Fruit fly (Drosophila melanogaster) whole organism, embryonic: Measurements from ENCODE around the gene CG13454.

Experiments
- Aef1 ChIP-seq: fragments of 200-800 bp; sonication (Bioruptor generic); IDR thresholded peaks from 3 replicates; pipeline ENCODE4 v1.3.6; 2022; ENCODE audit warnings: missing biosample characterization, missing genetic modification characterization
- Atf3 ChIP-seq: fragments of 200-800 bp; sonication (Bioruptor generic); optimal IDR thresholded peaks from 3 replicates; lab custom pipeline; 2016; ENCODE audit warnings: missing biosample characterization, missing genetic modification characterization
- CG1024 ChIP-seq: fragments of 200-800 bp; sonication (Bioruptor generic); IDR thresholded peaks from 2 replicates; pipeline ENCODE4 v1.3.6; 2022; ENCODE audit warnings: missing biosample characterization, missing genetic modification characterization
- CG10431 ChIP-seq: fragments of 200-800 bp; sonication (Bioruptor generic); optimal IDR thresholded peaks from 3 replicates; lab custom pipeline; 2018; ENCODE audit warnings: missing biosample characterization, mild to moderate bottlenecking, missing genetic modification characterization
- CG10654 ChIP-seq: fragments of 200-800 bp; sonication (Bioruptor generic); optimal IDR thresholded peaks from 2 replicates; lab custom pipeline; 2016; ENCODE audit warnings: missing biosample characterization, missing genetic modification characterization
- CG11247 ChIP-seq: fragments of 200-800 bp; sonication (Bioruptor generic); IDR thresholded peaks from 2 replicates; pipeline ENCODE4 v1.3.6; 2022; ENCODE audit warnings: missing biosample characterization, missing genetic modification characterization
- CG12391 ChIP-seq: fragments of 200-800 bp; sonication (Bioruptor generic); optimal IDR thresholded peaks from 3 replicates; lab custom pipeline; 2018; ENCODE audit warnings: missing biosample characterization, mild to moderate bottlenecking, missing genetic modification characterization, moderate library complexity
- CG16863 ChIP-seq: fragments of 200-800 bp; sonication (Bioruptor generic); optimal IDR thresholded peaks from 3 replicates; lab custom pipeline; 2016; ENCODE audit warnings: missing biosample characterization, missing genetic modification characterization
- CG17385 ChIP-seq: fragments of 200-800 bp; sonication (Bioruptor generic); optimal IDR thresholded peaks from 3 replicates; lab custom pipeline; 2018; ENCODE audit warnings: missing biosample characterization, mild to moderate bottlenecking, missing genetic modification characterization
- CG2199 ChIP-seq: fragments of 200-800 bp; sonication (Bioruptor generic); IDR thresholded peaks from 3 replicates; pipeline ENCODE4 v1.3.6; 2022; ENCODE audit warnings: missing biosample characterization, missing genetic modification characterization
- CG34224 ChIP-seq: fragments of 200-800 bp; sonication (Bioruptor generic); IDR thresholded peaks from 3 replicates; pipeline ENCODE4 v1.3.6; 2022; ENCODE audit warnings: missing biosample characterization, missing genetic modification characterization; ENCODE audit not compliant: partially characterized antibody
- CG4730 ChIP-seq: fragments of 200-800 bp; sonication (Bioruptor generic); IDR thresholded peaks from 2 replicates; pipeline ENCODE4 v1.3.6; 2022; ENCODE audit warnings: missing biosample characterization, missing genetic modification characterization
- CG8924 ChIP-seq: fragments of 200-800 bp; optimal IDR thresholded peaks from 3 replicates; lab custom pipeline; 2019; ENCODE audit warnings: missing biosample characterization, mild to moderate bottlenecking, missing genetic modification characterization, moderate library complexity
- CG9817 ChIP-seq: fragments of 200-800 bp; sonication (Bioruptor generic); optimal IDR thresholded peaks from 2 replicates; lab custom pipeline; 2018; ENCODE audit warnings: missing biosample characterization, mild to moderate bottlenecking, missing genetic modification characterization, moderate library complexity
- D ChIP-seq, 2 experiments: fragments of 200-800 bp in 1 of 2; fragments of >200 bp in 1 of 2; sonication (Bioruptor generic) in 1 of 2; optimal IDR thresholded peaks; 2 replicates in 1 of 2; 3 replicates in 1 of 2; lab custom pipeline; 2017; ENCODE audit warnings: mild to moderate bottlenecking in 1 of 2, missing biosample characterization in 1 of 2, missing genetic modification characterization in 1 of 2, missing genetic modification reagents in 1 of 2
- Eip74EF ChIP-seq, 2 experiments: fragments of 200-800 bp in 1 of 2; fragments of >200 bp in 1 of 2; sonication (Bioruptor generic) in 1 of 2; optimal IDR thresholded peaks; 2 replicates each; lab custom pipeline; 2017 to 2019; ENCODE audit warnings: missing biosample characterization in 2 of 2, missing genetic modification characterization in 2 of 2, mild to moderate bottlenecking in 1 of 2, moderate library complexity in 1 of 2
- H15 ChIP-seq: fragments of 200-800 bp; sonication (Bioruptor generic); IDR thresholded peaks from 3 replicates; pipeline ENCODE4 v1.3.6; 2022; ENCODE audit warnings: missing biosample characterization, missing genetic modification characterization
- H2.0 ChIP-seq: fragments of 200-800 bp; sonication (Bioruptor generic); IDR thresholded peaks from 2 replicates; pipeline ENCODE4 v1.3.6; 2022; ENCODE audit warnings: missing biosample characterization, missing genetic modification characterization
- Hmr ChIP-seq: fragments of 200-800 bp; sonication (Bioruptor generic); optimal IDR thresholded peaks from 3 replicates; lab custom pipeline; 2017; ENCODE audit warnings: mild to moderate bottlenecking, missing biosample characterization, missing genetic modification reagents, missing genetic modification characterization
- MBD-R2 ChIP-seq: fragments of 200-800 bp; sonication (Bioruptor generic); IDR thresholded peaks from 2 replicates; pipeline ENCODE4 v1.3.6; 2022; ENCODE audit warnings: missing biosample characterization, missing genetic modification characterization
- Mrtf ChIP-seq: fragments of 200-800 bp; sonication (Bioruptor generic); IDR thresholded peaks from 3 replicates; pipeline ENCODE4 v1.3.6; 2022; ENCODE audit warnings: missing biosample characterization, missing genetic modification characterization
- NC2α ChIP-seq: fragments of 200-800 bp; sonication (Bioruptor generic); optimal IDR thresholded peaks from 2 replicates; lab custom pipeline; 2016; ENCODE audit warnings: missing biosample characterization, missing genetic modification characterization
- Nf-YA ChIP-seq: fragments of 200-800 bp; sonication (Bioruptor generic); IDR thresholded peaks from 2 replicates; pipeline ENCODE4 v1.3.6; 2022; ENCODE audit warnings: missing biosample characterization, missing genetic modification characterization
- Oaz ChIP-seq: fragments of 200-800 bp; sonication (Bioruptor generic); IDR thresholded peaks from 2 replicates; pipeline ENCODE4 v1.3.6; 2022; ENCODE audit warnings: missing biosample characterization, missing genetic modification characterization
- Ptx1 ChIP-seq: fragments of 200-800 bp; sonication (Bioruptor generic); IDR thresholded peaks from 2 replicates; pipeline ENCODE4 v1.3.6; 2022; ENCODE audit warnings: missing biosample characterization, missing genetic modification characterization
- Rfx ChIP-seq: fragments of 200-800 bp; sonication (Bioruptor generic); IDR thresholded peaks from 2 replicates; pipeline ENCODE4 v1.3.6; 2022; ENCODE audit warnings: missing biosample characterization, missing genetic modification characterization
- Scr ChIP-seq: fragments of 200-800 bp; sonication (Bioruptor generic); IDR thresholded peaks from 2 replicates; pipeline ENCODE4 v1.3.6; 2022; ENCODE audit warnings: missing biosample characterization, missing genetic modification characterization; ENCODE audit not compliant: partially characterized antibody
- Six4 ChIP-seq: fragments of 200-800 bp; sonication (Bioruptor generic); optimal IDR thresholded peaks from 2 replicates; lab custom pipeline; 2016; ENCODE audit warnings: missing biosample characterization, missing genetic modification characterization
- Sry-β ChIP-seq: fragments of 200-800 bp; sonication (Bioruptor generic); optimal IDR thresholded peaks from 2 replicates; lab custom pipeline; 2018; ENCODE audit warnings: missing biosample characterization, mild to moderate bottlenecking, missing genetic modification characterization, moderate library complexity
- YL-1 ChIP-seq: fragments of 200-800 bp; sonication (Bioruptor generic); optimal IDR thresholded peaks from 3 replicates; lab custom pipeline; 2017; ENCODE audit warnings: missing biosample characterization, mild to moderate bottlenecking, missing genetic modification characterization
- bcd ChIP-seq: fragments of 200-800 bp; sonication (Bioruptor generic); optimal IDR thresholded peaks from 2 replicates; lab custom pipeline; 2017; ENCODE audit warnings: missing biosample characterization, mild to moderate bottlenecking, missing genetic modification characterization
- bigmax ChIP-seq: fragments of 200-800 bp; sonication (Bioruptor generic); optimal IDR thresholded peaks from 2 replicates; lab custom pipeline; 2018; ENCODE audit warnings: missing biosample characterization, mild to moderate bottlenecking, missing genetic modification characterization
- cg ChIP-seq: fragments of 200-800 bp; sonication (Bioruptor generic); optimal IDR thresholded peaks from 3 replicates; lab custom pipeline; 2019; ENCODE audit warnings: missing biosample characterization, mild to moderate bottlenecking, missing genetic modification characterization, moderate library complexity
- chif ChIP-seq, 2 experiments: fragments of 200-800 bp; sonication (Bioruptor generic); optimal IDR thresholded peaks; 3 replicates each; lab custom pipeline; 2016; ENCODE audit warnings: missing biosample characterization in 2 of 2, missing genetic modification characterization in 2 of 2
- chm ChIP-seq: fragments of 200-800 bp; sonication (Bioruptor generic); IDR thresholded peaks from 2 replicates; pipeline ENCODE4 v1.3.6; 2022; ENCODE audit warnings: missing biosample characterization, missing genetic modification characterization
- chn ChIP-seq: fragments of 200-800 bp; sonication (Bioruptor generic); optimal IDR thresholded peaks from 2 replicates; lab custom pipeline; 2016; ENCODE audit warnings: missing biosample characterization, missing genetic modification characterization
- ci ChIP-seq: fragments of 200-800 bp; sonication (Bioruptor generic); IDR thresholded peaks from 3 replicates; pipeline ENCODE4 v1.3.6; 2022; ENCODE audit warnings: missing biosample characterization, missing genetic modification characterization
- crc ChIP-seq: fragments of 200-800 bp; sonication (Bioruptor generic); optimal IDR thresholded peaks from 2 replicates; lab custom pipeline; 2016; ENCODE audit warnings: missing biosample characterization, missing genetic modification characterization
- dmrt99B ChIP-seq: fragments of 200-800 bp; sonication (Bioruptor generic); optimal IDR thresholded peaks from 2 replicates; lab custom pipeline; 2018; ENCODE audit warnings: missing biosample characterization, mild to moderate bottlenecking, missing genetic modification characterization, moderate library complexity
- eve ChIP-seq, 2 experiments: fragments of >200 bp; optimal IDR thresholded peaks; 2 replicates each; lab custom pipeline; 2017; ENCODE audit warnings: missing biosample characterization in 2 of 2, missing genetic modification characterization in 2 of 2
- eyg ChIP-seq: fragments of 200-800 bp; sonication (Bioruptor generic); optimal IDR thresholded peaks from 3 replicates; lab custom pipeline; 2016; ENCODE audit warnings: missing biosample characterization, missing genetic modification characterization
- gcm2 ChIP-seq: fragments of 200-800 bp; sonication (Bioruptor generic); optimal IDR thresholded peaks from 2 replicates; lab custom pipeline; 2016; ENCODE audit warnings: missing biosample characterization, missing genetic modification characterization
- gfzf ChIP-seq: fragments of 200-800 bp; sonication (Bioruptor generic); optimal IDR thresholded peaks from 2 replicates; lab custom pipeline; 2016; ENCODE audit warnings: missing biosample characterization, mild to moderate bottlenecking, missing genetic modification characterization, moderate library complexity
- gt ChIP-seq: fragments of 200-800 bp; sonication (Bioruptor generic); IDR thresholded peaks from 2 replicates; pipeline ENCODE4 v1.3.6; 2022; ENCODE audit warnings: missing biosample characterization, missing genetic modification characterization
- odd ChIP-seq: fragments of 200-800 bp; sonication (Bioruptor generic); optimal IDR thresholded peaks from 2 replicates; lab custom pipeline; 2017; ENCODE audit warnings: missing biosample characterization, mild to moderate bottlenecking, missing genetic modification characterization
- pnt ChIP-seq: fragments of 200-800 bp; sonication (Bioruptor generic); optimal IDR thresholded peaks from 3 replicates; lab custom pipeline; 2016; ENCODE audit warnings: missing biosample characterization, missing genetic modification characterization
- repo ChIP-seq: fragments of 200-800 bp; sonication (Bioruptor generic); optimal IDR thresholded peaks from 2 replicates; lab custom pipeline; 2016; ENCODE audit warnings: missing biosample characterization, missing genetic modification characterization
- salm ChIP-seq: fragments of 200-800 bp; sonication (Bioruptor generic); optimal IDR thresholded peaks from 2 replicates; lab custom pipeline; 2018; ENCODE audit warnings: missing biosample characterization, mild to moderate bottlenecking, missing genetic modification characterization
- tap ChIP-seq: fragments of 200-800 bp; optimal IDR thresholded peaks from 3 replicates; lab custom pipeline; 2019; ENCODE audit warnings: missing biosample characterization, mild to moderate bottlenecking, missing genetic modification characterization, moderate library complexity
- usp ChIP-seq: fragments of >200 bp; optimal IDR thresholded peaks from 2 replicates; lab custom pipeline; 2017; ENCODE audit warnings: missing biosample characterization, missing genetic modification characterization
- vnd ChIP-seq: fragments of 200-800 bp; sonication (Bioruptor generic); IDR thresholded peaks from 3 replicates; pipeline ENCODE4 v1.3.6; 2022; ENCODE audit warnings: missing biosample characterization, missing genetic modification characterization; ENCODE audit not compliant: partially characterized antibody

CG13454 gene

DNA sequence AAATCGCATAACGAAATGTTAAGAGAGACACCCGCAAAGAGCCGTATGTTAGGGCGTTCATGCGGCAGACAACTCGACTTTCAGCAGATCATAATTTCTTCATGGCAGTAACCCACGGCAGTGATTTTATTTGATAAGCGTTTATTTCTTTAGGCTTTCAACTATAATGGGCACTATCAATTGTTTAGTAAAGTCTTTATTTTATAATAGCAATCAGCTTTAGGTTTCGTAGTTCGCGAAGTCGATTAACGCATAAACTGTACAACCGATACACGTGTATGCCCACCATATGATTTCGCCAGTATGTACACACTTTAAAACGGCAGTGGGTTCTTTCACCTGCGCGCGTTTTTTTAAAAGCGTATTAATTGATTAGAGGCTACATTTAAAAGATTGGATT lies 8.6 kb downstream of the CG13454 start, which contains the start of gene CG7841 (continued):
- TF ChIP-seq CG10431 (GFP tag; lab: Kevin White, UChicago) (peak; percentile 96), pnt (peak; percentile 92), MBD-R2 (peak; percentile 94), Six4 (GFP tag; lab: Kevin White, UChicago) (peak; percentile 97), tap (tag; lab: Kevin White, UChicago) (peak; percentile 99), salm (tag; lab: Kevin White, UChicago) (peak; percentile 98), Rfx (GFP tag; lab: Robert Waterston, UW) (peak; percentile 98), NC2α (GFP tag; lab: Kevin White, UChicago) (peak; percentile 95), eyg (GFP tag; lab: Kevin White, UChicago) (peak; percentile 97), Atf3 (GFP tag; lab: Kevin White, UChicago) (peak; percentile 94), CG16863 (GFP tag; lab: Kevin White, UChicago) (peak; percentile 96), chn (GFP tag; lab: Kevin White, UChicago) (peak; percentile 97), ci (peak; percentile 99), Oaz (GFP tag; lab: Robert Waterston, UW) (peak; percentile 93), usp (no peak), CG8924 (tag; lab: Kevin White, UChicago) (peak; percentile 99), dmrt99B (tag; lab: Kevin White, UChicago) (peak; percentile 98), cg (GFP tag; lab: Kevin White, UChicago) (peak; percentile 21), CG34224 (GFP tag; lab: Robert Waterston, UW) (no peak), bigmax (GFP tag; lab: Kevin White, UChicago) (peak; percentile 80), CG12391 (tag; lab: Kevin White, UChicago) (peak; percentile 99), Mrtf (no peak; the same call in 2 of the 3 replicates), gfzf (peak; percentile 29), CG2199 (peak; percentile 94), Ptx1 (peak; percentile 93), vnd (no peak), crc (GFP tag; lab: Kevin White, UChicago) (peak; percentile 97), bcd (GFP tag; lab: Kevin White, UChicago) (peak; percentile 96), odd (GFP tag; lab: Kevin White, UChicago) (peak; percentile 99), repo (GFP tag; lab: Kevin White, UChicago) (peak; percentile 97), D (optimal IDR thresholded peaks at IDR 0.05; lab: Kevin White, UChicago) (no peak), D (GFP tag; optimal IDR thresholded peaks at IDR 0.05; lab: Kevin White, UChicago) (peak; percentile 97), CG9817 (tag; lab: Kevin White, UChicago) (peak; percentile 96), CG1024 (GFP tag; lab: Robert Waterston, UW) (peak; percentile 94; the same call in 1 of the 2 replicates), Scr (GFP tag; lab: Robert Waterston, UW) (no peak), Eip74EF (GFP tag; optimal IDR thresholded peaks at IDR 0.05; lab: Kevin White, UChicago) (peak in 1 of 2 experiments; percentile 98), CG11247 (GFP tag; lab: Robert Waterston, UW) (peak; percentile 92), H2.0 (GFP tag; lab: Robert Waterston, UW) (peak; percentile 92), CG4730 (GFP tag; lab: Robert Waterston, UW) (peak; percentile 84; the same call in 1 of the 2 replicates), eve (GFP tag; optimal IDR thresholded peaks at IDR 0.05; lab: Kevin White, UChicago) (no peak), CG17385 (GFP tag; lab: Kevin White, UChicago) (peak; percentile 97), Nf-YA (peak; percentile 92), YL-1 (peak; percentile 95), H15 (GFP tag; lab: Robert Waterston, UW) (no peak; the same call in 2 of the 3 replicates), gcm2 (GFP tag; lab: Kevin White, UChicago) (peak; percentile 96), gt (peak; percentile 66), chif (GFP tag; optimal IDR thresholded peaks at IDR 0.05; lab: Kevin White, UChicago) (peak; percentile 97 to 98), Aef1 (GFP tag; lab: Robert Waterston, UW) (peak; percentile 89), chm (peak; percentile 98), CG10654 (GFP tag; lab: Kevin White, UChicago) (peak; percentile 96), Hmr (GFP tag; lab: Kevin White, UChicago) (peak; percentile 99), Sry-β (GFP tag; lab: Kevin White, UChicago) (peak; percentile 67)
